Fruit fly (Drosophila melanogaster) whole organism, pupa: ENCODE measurements around the gene CG10970.
A peak's percentile ranks its signal among the peaks of the same experiment; 100 is the strongest.

Source experiments
- CG10348 ChIP-seq: fragments of 200-800 bp; sonication (Bioruptor generic); IDR thresholded peaks from 2 replicates; pipeline ENCODE4 v1.3.6; 2022; ENCODE audit warnings: missing biosample characterization, missing genetic modification characterization
- CG12605 ChIP-seq: fragments of 200-800 bp; sonication (Bioruptor generic); IDR thresholded peaks from 2 replicates; pipeline ENCODE4 v1.3.6; 2022; ENCODE audit warnings: missing biosample characterization, missing genetic modification characterization
- CG13204 ChIP-seq: fragments of 200-800 bp; sonication (Bioruptor generic); optimal IDR thresholded peaks from 2 replicates; lab custom pipeline; 2018; ENCODE audit warnings: missing biosample characterization, mild to moderate bottlenecking, missing genetic modification characterization, moderate library complexity
- CG14655 ChIP-seq: fragments of 200-800 bp; sonication (Bioruptor generic); optimal IDR thresholded peaks from 3 replicates; lab custom pipeline; 2017; ENCODE audit warnings: mild to moderate bottlenecking, missing biosample characterization, missing genetic modification reagents, missing genetic modification characterization
- CG15710 ChIP-seq: fragments of 200-800 bp; sonication (Bioruptor generic); optimal IDR thresholded peaks from 2 replicates; lab custom pipeline; 2018; ENCODE audit warnings: missing biosample characterization, mild to moderate bottlenecking, missing genetic modification characterization, moderate library complexity
- CG17806 ChIP-seq: fragments of 200-800 bp; sonication (Bioruptor generic); optimal IDR thresholded peaks from 2 replicates; lab custom pipeline; 2018; ENCODE audit warnings: missing biosample characterization, mild to moderate bottlenecking, missing genetic modification characterization, moderate library complexity
- CG32121 ChIP-seq: fragments of 200-800 bp; sonication (Bioruptor generic); IDR thresholded peaks from 2 replicates; pipeline ENCODE4 v1.3.6; 2022; ENCODE audit warnings: missing biosample characterization, missing genetic modification characterization
- CG34367 ChIP-seq: fragments of 200-800 bp; sonication (Bioruptor generic); optimal IDR thresholded peaks from 2 replicates; lab custom pipeline; 2018; ENCODE audit warnings: missing biosample characterization, mild to moderate bottlenecking, missing genetic modification characterization
- CG4496 ChIP-seq: fragments of 200-800 bp; sonication (Bioruptor generic); IDR thresholded peaks from 3 replicates; pipeline ENCODE4 v1.3.6; 2022; ENCODE audit warnings: missing biosample characterization, missing genetic modification characterization
- CG8159 ChIP-seq: fragments of 200-800 bp; sonication (Bioruptor generic); optimal IDR thresholded peaks from 3 replicates; lab custom pipeline; 2018; ENCODE audit warnings: missing biosample characterization, mild to moderate bottlenecking, missing genetic modification characterization, moderate library complexity
- CG8301 ChIP-seq: fragments of 200-800 bp; sonication (Bioruptor generic); optimal IDR thresholded peaks from 2 replicates; lab custom pipeline; 2018; ENCODE audit warnings: missing biosample characterization, mild to moderate bottlenecking, missing genetic modification characterization
- CG9948 ChIP-seq: fragments of 200-800 bp; sonication (Bioruptor generic); optimal IDR thresholded peaks from 2 replicates; lab custom pipeline; 2018; ENCODE audit warnings: missing biosample characterization, mild to moderate bottlenecking, missing genetic modification characterization, moderate library complexity
- D1 ChIP-seq: fragments of 200-800 bp; sonication (Bioruptor generic); optimal IDR thresholded peaks from 2 replicates; lab custom pipeline; 2018; ENCODE audit warnings: missing biosample characterization, mild to moderate bottlenecking, missing genetic modification characterization, moderate library complexity
- EcR ChIP-seq: fragments of 200-800 bp; sonication (Bioruptor generic); optimal IDR thresholded peaks from 3 replicates; lab custom pipeline; 2019; ENCODE audit warnings: missing biosample characterization, missing genetic modification characterization, mild to moderate bottlenecking, moderate library complexity, missing genetic modification reagents
- Ets98B ChIP-seq: fragments of 200-800 bp; sonication (Bioruptor generic); IDR thresholded peaks from 2 replicates; pipeline ENCODE4 v1.3.6; 2022; ENCODE audit warnings: missing biosample characterization, missing genetic modification characterization
- Pif1A ChIP-seq: fragments of 200-800 bp; sonication (Bioruptor generic); optimal IDR thresholded peaks from 3 replicates; lab custom pipeline; 2016; ENCODE audit warnings: missing biosample characterization, missing genetic modification characterization
- Pif1B ChIP-seq: fragments of 200-800 bp; sonication (Bioruptor generic); optimal IDR thresholded peaks from 3 replicates; lab custom pipeline; 2016; ENCODE audit warnings: missing biosample characterization, missing genetic modification characterization
- Snoo ChIP-seq: fragments of 200-800 bp; sonication (Bioruptor generic); optimal IDR thresholded peaks from 3 replicates; lab custom pipeline; 2017; ENCODE audit warnings: missing biosample characterization, mild to moderate bottlenecking, missing genetic modification characterization, inconsistent platforms
- fd96Ca ChIP-seq: fragments of 200-800 bp; sonication (Bioruptor generic); IDR thresholded peaks from 3 replicates; pipeline ENCODE4 v1.3.6; 2022; ENCODE audit warnings: missing biosample characterization, missing genetic modification characterization
- gl ChIP-seq: fragments of 200-800 bp; sonication (Bioruptor generic); optimal IDR thresholded peaks from 2 replicates; lab custom pipeline; 2018; ENCODE audit warnings: missing biosample characterization, mild to moderate bottlenecking, missing genetic modification characterization
- rn ChIP-seq: fragments of 200-800 bp; sonication (Bioruptor generic); IDR thresholded peaks from 2 replicates; pipeline ENCODE4 v1.3.6; 2022; ENCODE audit warnings: missing biosample characterization, missing genetic modification characterization

Gene CG10970

dm6 chrX:9060078-9060477 lies 11.1 kb downstream of the CG10970 start:
- peak; percentile 54 for TF ChIP-seq CG13204 (GFP tag; lab: Kevin White, UChicago)
- peak; percentile 62 for TF ChIP-seq gl
- peak; percentile 88 for TF ChIP-seq CG14655 (GFP tag; lab: Kevin White, UChicago)
- peak; percentile 83 for TF ChIP-seq CG34367 (tag; lab: Kevin White, UChicago)
- TF ChIP-seq CG17806 (tag; lab: Kevin White, UChicago), result peak; percentile 83
- peak; percentile 82 for TF ChIP-seq CG9948 (tag; lab: Kevin White, UChicago)
- no peak for TF ChIP-seq CG10348 (GFP tag; lab: Robert Waterston, UW)
- TF ChIP-seq Snoo (tag; lab: Kevin White, UChicago), result peak; percentile 83
- TF ChIP-seq rn, result peak; percentile 65; the same call in 1 of the 2 replicates
- peak; percentile 74 for TF ChIP-seq Pif1B (GFP tag; lab: Kevin White, UChicago)
- peak; percentile 79 for TF ChIP-seq fd96Ca
- peak; percentile 83 for TF ChIP-seq Ets98B
- peak; percentile 64 for TF ChIP-seq D1
- TF ChIP-seq Pif1A (GFP tag; lab: Kevin White, UChicago), result peak; percentile 72
- TF ChIP-seq CG4496 (GFP tag; lab: Robert Waterston, UW), result peak; percentile 88
- peak; percentile 81 for TF ChIP-seq CG12605
- TF ChIP-seq CG32121, result peak; percentile 87
- TF ChIP-seq EcR (GFP tag; lab: Kevin White, UChicago), result peak; percentile 4
- peak; percentile 86 for TF ChIP-seq CG15710
- peak; percentile 88 for TF ChIP-seq CG8301 (tag; lab: Kevin White, UChicago)
- TF ChIP-seq CG8159 (tag; lab: Kevin White, UChicago), result peak; percentile 86

dm6 chrX:9048941-9049340 lies 22.3 kb downstream of the CG10970 start:
- TF ChIP-seq rn, result no peak
- TF ChIP-seq CG17806 (tag; lab: Kevin White, UChicago), result no peak
- no peak for TF ChIP-seq CG13204 (GFP tag; lab: Kevin White, UChicago)
- TF ChIP-seq CG4496 (GFP tag; lab: Robert Waterston, UW), result no peak
- no peak for TF ChIP-seq Snoo (tag; lab: Kevin White, UChicago)
- no peak for TF ChIP-seq CG9948 (tag; lab: Kevin White, UChicago)
- no peak for TF ChIP-seq CG34367 (tag; lab: Kevin White, UChicago)
- TF ChIP-seq CG10348 (GFP tag; lab: Robert Waterston, UW), result no peak
- TF ChIP-seq Ets98B, result no peak
- TF ChIP-seq gl, result no peak
- no peak for TF ChIP-seq Pif1B (GFP tag; lab: Kevin White, UChicago)
- TF ChIP-seq EcR (GFP tag; lab: Kevin White, UChicago), result no peak
- TF ChIP-seq CG14655 (GFP tag; lab: Kevin White, UChicago), result no peak
- no peak for TF ChIP-seq fd96Ca
- TF ChIP-seq CG8301 (tag; lab: Kevin White, UChicago), result no peak
- no peak for TF ChIP-seq CG32121
- no peak for TF ChIP-seq CG15710

dm6 chrX:9048385-9048750 lies 22.8 kb downstream of the CG10970 start:
- no peak for TF ChIP-seq fd96Ca
- peak; percentile 20 for TF ChIP-seq CG15710
- no peak for TF ChIP-seq CG34367 (tag; lab: Kevin White, UChicago)
- peak; percentile 28 for TF ChIP-seq CG9948 (tag; lab: Kevin White, UChicago)
- no peak for TF ChIP-seq CG32121
- peak; percentile 40 for TF ChIP-seq CG8159 (tag; lab: Kevin White, UChicago)
- no peak for TF ChIP-seq EcR (GFP tag; lab: Kevin White, UChicago)
- peak; percentile 27 for TF ChIP-seq CG17806 (tag; lab: Kevin White, UChicago)
- no peak for TF ChIP-seq CG13204 (GFP tag; lab: Kevin White, UChicago)
- TF ChIP-seq CG14655 (GFP tag; lab: Kevin White, UChicago), result peak; percentile 38
- peak; percentile 22 for TF ChIP-seq CG8301 (tag; lab: Kevin White, UChicago)
- no peak for TF ChIP-seq Snoo (tag; lab: Kevin White, UChicago)
- TF ChIP-seq, all 21 proteins: peak for 6

dm6 chrX:9047725-9048384 lies 23.4 kb downstream of the CG10970 start:
- TF ChIP-seq CG34367 (tag; lab: Kevin White, UChicago) (peak; percentile 84), CG32121 (peak; percentile 57; the same call in 1 of the 2 replicates), CG17806 (tag; lab: Kevin White, UChicago) (peak; percentile 86), CG10348 (GFP tag; lab: Robert Waterston, UW) (no peak), D1 (peak; percentile 75), CG8159 (tag; lab: Kevin White, UChicago) (peak; percentile 94), EcR (GFP tag; lab: Kevin White, UChicago) (peak; percentile 78), Ets98B (no peak), CG13204 (GFP tag; lab: Kevin White, UChicago) (peak; percentile 96), CG8301 (tag; lab: Kevin White, UChicago) (peak; percentile 83), Pif1B (GFP tag; lab: Kevin White, UChicago) (peak; percentile 72), CG9948 (tag; lab: Kevin White, UChicago) (peak; percentile 90), CG4496 (GFP tag; lab: Robert Waterston, UW) (peak; percentile 78; the same call in 2 of the 3 replicates), gl (peak; percentile 31), CG14655 (GFP tag; lab: Kevin White, UChicago) (peak; percentile 88), CG12605 (peak; percentile 62; the same call in 1 of the 2 replicates), Snoo (tag; lab: Kevin White, UChicago) (peak; percentile 60), Pif1A (GFP tag; lab: Kevin White, UChicago) (peak; percentile 76), fd96Ca (peak; percentile 52; the same call in 1 of the 3 replicates), CG15710 (peak; percentile 92), rn (0 out of 2 replicates have a peak, but pooled peaks have one; percentile 19)

dm6 chrX:9046986-9047385 lies 24.2 kb downstream of the CG10970 start:
- peak; percentile 67 for TF ChIP-seq CG14655 (GFP tag; lab: Kevin White, UChicago)
- TF ChIP-seq D1, result no peak
- TF ChIP-seq Snoo (tag; lab: Kevin White, UChicago), result no peak
- TF ChIP-seq Pif1A (GFP tag; lab: Kevin White, UChicago), result peak; percentile 16
- peak; percentile 93 for TF ChIP-seq CG4496 (GFP tag; lab: Robert Waterston, UW)
- TF ChIP-seq CG17806 (tag; lab: Kevin White, UChicago), result peak; percentile 60
- peak; percentile 54 for TF ChIP-seq CG34367 (tag; lab: Kevin White, UChicago)
- TF ChIP-seq CG12605, result peak; percentile 73
- TF ChIP-seq CG8301 (tag; lab: Kevin White, UChicago), result peak; percentile 64
- TF ChIP-seq CG10348 (GFP tag; lab: Robert Waterston, UW), result peak; percentile 52
- no peak for TF ChIP-seq Pif1B (GFP tag; lab: Kevin White, UChicago)
- no peak for TF ChIP-seq EcR (GFP tag; lab: Kevin White, UChicago)
- TF ChIP-seq CG15710, result peak; percentile 67
- peak; percentile 89 for TF ChIP-seq Ets98B
- no peak for TF ChIP-seq gl
- TF ChIP-seq rn, result peak; percentile 66; the same call in 1 of the 2 replicates
- peak; percentile 55 for TF ChIP-seq CG8159 (tag; lab: Kevin White, UChicago)
- TF ChIP-seq fd96Ca, result peak; percentile 91
- TF ChIP-seq CG32121, result peak; percentile 87
- TF ChIP-seq CG9948 (tag; lab: Kevin White, UChicago), result peak; percentile 56
- no peak for TF ChIP-seq CG13204 (GFP tag; lab: Kevin White, UChicago)
